Worm (Caenorhabditis elegans): ENCODE results near the gene T08D10.4.

ce11 chrX:11913824-11914223 is 39.3 kb downstream of the T08D10.4 start, which contains the start of gene Y62H9A.12:
- no peak for TF ChIP-seq ceh-2 (tag; optimal IDR thresholded peaks at IDR 0.05)
- TF ChIP-seq nfya-1 (tag; optimal IDR thresholded peaks at IDR 0.05), result no peak
- TF ChIP-seq fkh-10 (GFP tag; optimal IDR thresholded peaks at IDR 0.05), result no peak
- TF ChIP-seq ceh-22 (tag; optimal IDR thresholded peaks at IDR 0.05), result no peak
- TF ChIP-seq dmd-4 (tag; optimal IDR thresholded peaks at IDR 0.05; ENCODE audit: borderline replicate concordance), result no peak
- no peak for TF ChIP-seq odd-2 (tag; optimal IDR thresholded peaks at IDR 0.05)
- no peak for TF ChIP-seq ceh-24 (tag; optimal IDR thresholded peaks at IDR 0.05)
- TF ChIP-seq pha-4 (tag; optimal IDR thresholded peaks at IDR 0.05), result no peak
- no peak for TF ChIP-seq ceh-9 (tag; optimal IDR thresholded peaks at IDR 0.05)
- no peak for TF ChIP-seq ama-1 (optimal IDR thresholded peaks at IDR 0.05)
- no peak for TF ChIP-seq hlh-6 (tag; optimal IDR thresholded peaks at IDR 0.05)
- no peak for TF ChIP-seq ref-2 (tag; optimal IDR thresholded peaks at IDR 0.05)
- no peak for TF ChIP-seq tbx-2 (tag; optimal IDR thresholded peaks at IDR 0.05)
- TF ChIP-seq ets-4 (tag; optimal IDR thresholded peaks at IDR 0.05), result no peak

Measured in whole organism, late embryonic.